Fruit fly (Drosophila melanogaster) whole organism, embryonic: ENCODE measurements around the gene CG5181.

Source experiments
- Abd-B ChIP-seq: fragments of 200-800 bp; sonication (Bioruptor generic); optimal IDR thresholded peaks from 2 replicates; lab custom pipeline; 2018; ENCODE audit warnings: missing biosample characterization, mild to moderate bottlenecking, missing genetic modification characterization, moderate library complexity
- Awh ChIP-seq: fragments of 200-800 bp; sonication (Bioruptor generic); IDR thresholded peaks from 2 replicates; pipeline ENCODE4, ENCODE4 v1.3.6; 2022; ENCODE audit warnings: missing biosample characterization, missing genetic modification characterization
- CG14014 ChIP-seq: fragments of 200-800 bp; sonication (Bioruptor generic); IDR thresholded peaks from 2 replicates; pipeline ENCODE4 v1.3.6; 2022; ENCODE audit warnings: missing biosample characterization, missing genetic modification characterization
- CG1603 ChIP-seq: fragments of 200-800 bp; sonication (Bioruptor generic); optimal IDR thresholded peaks from 2 replicates; lab custom pipeline; 2019; ENCODE audit warnings: missing biosample characterization, mild to moderate bottlenecking, missing genetic modification characterization, moderate library complexity
- CG18599 ChIP-seq: fragments of 200-800 bp; sonication (Bioruptor generic); optimal IDR thresholded peaks from 3 replicates; lab custom pipeline; 2017; ENCODE audit warnings: missing biosample characterization, missing genetic modification characterization, mild to moderate bottlenecking, moderate library complexity, missing genetic modification reagents
- CG2199 ChIP-seq: fragments of 200-800 bp; sonication (Bioruptor generic); IDR thresholded peaks from 3 replicates; pipeline ENCODE4 v1.3.6; 2022; ENCODE audit warnings: missing biosample characterization, missing genetic modification characterization
- CG2712 ChIP-seq: fragments of 200-800 bp; optimal IDR thresholded peaks from 3 replicates; lab custom pipeline; 2019; ENCODE audit warnings: missing biosample characterization, mild to moderate bottlenecking, missing genetic modification characterization, moderate library complexity
- CG3163 ChIP-seq: fragments of 200-800 bp; sonication (Bioruptor generic); optimal IDR thresholded peaks from 3 replicates; lab custom pipeline; 2016; ENCODE audit warnings: missing biosample characterization, missing genetic modification characterization
- CG33557 ChIP-seq: fragments of 200-800 bp; sonication (Bioruptor generic); optimal IDR thresholded peaks from 2 replicates; lab custom pipeline; 2019; ENCODE audit warnings: missing biosample characterization, mild to moderate bottlenecking, missing genetic modification characterization, moderate library complexity
- CG6791 ChIP-seq: fragments of 200-800 bp; sonication (Bioruptor generic); IDR thresholded peaks from 3 replicates; pipeline ENCODE4 v1.3.6; 2022; ENCODE audit warnings: missing biosample characterization, missing genetic modification characterization; ENCODE audit not compliant: partially characterized antibody
- CG7745 ChIP-seq: fragments of 200-800 bp; sonication (Bioruptor generic); optimal IDR thresholded peaks from 2 replicates; lab custom pipeline; 2018; ENCODE audit warnings: missing biosample characterization, mild to moderate bottlenecking, missing genetic modification characterization, moderate library complexity
- CG8089 ChIP-seq: fragments of 200-800 bp; sonication (Bioruptor generic); optimal IDR thresholded peaks from 3 replicates; lab custom pipeline; 2016; ENCODE audit warnings: missing biosample characterization, missing genetic modification characterization
- CG9215 ChIP-seq: fragments of 200-800 bp; sonication (Bioruptor generic); IDR thresholded peaks from 2 replicates; pipeline ENCODE4 v1.3.6; 2022; ENCODE audit warnings: missing biosample characterization, missing genetic modification characterization
- CG9727 ChIP-seq: fragments of 200-800 bp; sonication (Bioruptor generic); optimal IDR thresholded peaks from 3 replicates; lab custom pipeline; 2017; ENCODE audit warnings: missing biosample characterization, mild to moderate bottlenecking, missing genetic modification characterization
- CTCF ChIP-seq: fragments of 200-800 bp; sonication (Bioruptor generic); optimal IDR thresholded peaks from 2 replicates; lab custom pipeline; 2017; ENCODE audit warnings: missing biosample characterization, mild to moderate bottlenecking, missing genetic modification characterization, moderate library complexity
- Chrac-16 ChIP-seq: fragments of 200-800 bp; sonication (Bioruptor generic); optimal IDR thresholded peaks from 3 replicates; lab custom pipeline; 2016; ENCODE audit warnings: missing biosample characterization, missing genetic modification characterization
- ERR ChIP-seq: fragments of 200-800 bp; sonication (Bioruptor generic); optimal IDR thresholded peaks from 2 replicates; lab custom pipeline; 2016; ENCODE audit warnings: missing biosample characterization, missing genetic modification characterization
- HmgZ ChIP-seq: fragments of 200-800 bp; sonication (Bioruptor generic); optimal IDR thresholded peaks from 2 replicates; lab custom pipeline; 2018; ENCODE audit warnings: missing biosample characterization, mild to moderate bottlenecking, missing genetic modification characterization
- Hr39 ChIP-seq: fragments of >200 bp; optimal IDR thresholded peaks from 2 replicates; lab custom pipeline; 2017
- Lhr ChIP-seq: fragments of 200-800 bp; sonication (Bioruptor generic); optimal IDR thresholded peaks from 3 replicates; lab custom pipeline; 2017; ENCODE audit warnings: mild to moderate bottlenecking, missing biosample characterization, missing genetic modification reagents, missing genetic modification characterization
- Neu2 ChIP-seq: fragments of 200-800 bp; sonication (Bioruptor generic); optimal IDR thresholded peaks from 3 replicates; lab custom pipeline; 2016; ENCODE audit warnings: missing biosample characterization, missing genetic modification characterization, borderline replicate concordance
- Ptx1 ChIP-seq: fragments of 200-800 bp; sonication (Bioruptor generic); IDR thresholded peaks from 2 replicates; pipeline ENCODE4 v1.3.6; 2022; ENCODE audit warnings: missing biosample characterization, missing genetic modification characterization
- Side ChIP-seq: fragments of 200-800 bp; sonication (Bioruptor generic); optimal IDR thresholded peaks from 2 replicates; lab custom pipeline; 2016; ENCODE audit warnings: missing biosample characterization, missing genetic modification characterization
- Trl ChIP-seq, 3 experiments: fragments of >200 bp in 2 of 3; fragments of 200-800 bp in 1 of 3; sonication (Bioruptor generic) in 1 of 3; optimal IDR thresholded peaks; 2 replicates in 1 of 3; 3 replicates in 2 of 3; lab custom pipeline; 2016 to 2017; ENCODE audit warnings: missing biosample characterization in 1 of 3, missing genetic modification characterization in 1 of 3
- ac ChIP-seq: fragments of 200-800 bp; sonication (Bioruptor generic); optimal IDR thresholded peaks from 3 replicates; lab custom pipeline; 2017; ENCODE audit warnings: missing biosample characterization, mild to moderate bottlenecking, missing genetic modification characterization
- al ChIP-seq: fragments of 200-800 bp; sonication (Bioruptor generic); IDR thresholded peaks from 2 replicates; pipeline ENCODE4 v1.3.6; 2022; ENCODE audit warnings: missing biosample characterization, missing genetic modification characterization
- ato ChIP-seq: fragments of 200-800 bp; sonication (Bioruptor generic); IDR thresholded peaks from 2 replicates; pipeline ENCODE4 v1.3.6; 2022; ENCODE audit warnings: missing biosample characterization, missing genetic modification characterization; ENCODE audit not compliant: partially characterized antibody
- bsh ChIP-seq, 2 experiments: fragments of 200-800 bp; sonication (Bioruptor generic); optimal IDR thresholded peaks; 2 replicates each; lab custom pipeline; 2017 to 2018; ENCODE audit warnings: mild to moderate bottlenecking in 2 of 2, missing biosample characterization in 2 of 2, missing genetic modification characterization in 2 of 2, moderate library complexity in 1 of 2
- btn ChIP-seq: fragments of 200-800 bp; sonication (Bioruptor generic); optimal IDR thresholded peaks from 2 replicates; lab custom pipeline; 2016; ENCODE audit warnings: missing biosample characterization, missing genetic modification characterization
- dimm ChIP-seq: fragments of 200-800 bp; sonication (Bioruptor generic); IDR thresholded peaks from 2 replicates; pipeline ENCODE4 v1.3.6; 2022; ENCODE audit warnings: missing biosample characterization, missing genetic modification characterization
- dpn ChIP-seq, 2 experiments: fragments of 200-800 bp; sonication (Bioruptor generic); optimal IDR thresholded peaks; 3 replicates each; lab custom pipeline; 2016; ENCODE audit warnings: missing biosample characterization in 2 of 2, missing genetic modification characterization in 2 of 2
- esg ChIP-seq: fragments of 200-800 bp; sonication (Bioruptor generic); conservative IDR thresholded peaks from 2 replicates; pipeline ENCODE4 v1.3.6; 2022; ENCODE audit warnings: missing biosample characterization, missing genetic modification characterization
- fd64A ChIP-seq: fragments of 200-800 bp; sonication (Bioruptor generic); optimal IDR thresholded peaks from 3 replicates; lab custom pipeline; 2018; ENCODE audit warnings: missing biosample characterization, mild to moderate bottlenecking, missing genetic modification characterization
- fd96Cb ChIP-seq: fragments of 200-800 bp; sonication (Bioruptor generic); optimal IDR thresholded peaks from 2 replicates; lab custom pipeline; 2018; ENCODE audit warnings: missing biosample characterization, mild to moderate bottlenecking, missing genetic modification characterization, moderate library complexity
- grau ChIP-seq: fragments of 200-800 bp; optimal IDR thresholded peaks from 3 replicates; lab custom pipeline; 2019; ENCODE audit warnings: missing biosample characterization, mild to moderate bottlenecking, missing genetic modification characterization, moderate library complexity
- gsb-n ChIP-seq: fragments of 200-800 bp; sonication (Bioruptor generic); optimal IDR thresholded peaks from 3 replicates; lab custom pipeline; 2018; ENCODE audit warnings: missing biosample characterization, mild to moderate bottlenecking, missing genetic modification characterization
- her ChIP-seq: fragments of 200-800 bp; sonication (Bioruptor generic); optimal IDR thresholded peaks from 2 replicates; lab custom pipeline; 2016; ENCODE audit warnings: missing biosample characterization, missing genetic modification characterization
- lilli ChIP-seq: fragments of 200-800 bp; sonication (Bioruptor generic); optimal IDR thresholded peaks from 3 replicates; lab custom pipeline; 2016; ENCODE audit warnings: missing biosample characterization, missing genetic modification characterization
- mld ChIP-seq: fragments of 200-800 bp; sonication (Bioruptor generic); IDR thresholded peaks from 3 replicates; pipeline ENCODE4 v1.3.6; 2022; ENCODE audit warnings: missing biosample characterization, missing genetic modification characterization; ENCODE audit not compliant: partially characterized antibody
- nmo ChIP-seq: fragments of 200-800 bp; sonication (Bioruptor generic); optimal IDR thresholded peaks from 2 replicates; lab custom pipeline; 2018; ENCODE audit warnings: missing biosample characterization, mild to moderate bottlenecking, missing genetic modification characterization, moderate library complexity
- nom ChIP-seq: fragments of 200-800 bp; sonication (Bioruptor generic); optimal IDR thresholded peaks from 2 replicates; lab custom pipeline; 2017; ENCODE audit warnings: missing biosample characterization, missing genetic modification characterization, mild to moderate bottlenecking, moderate library complexity, missing genetic modification reagents
- pho ChIP-seq: fragments of 200-800 bp; sonication (Bioruptor generic); optimal IDR thresholded peaks from 2 replicates; lab custom pipeline; 2016; ENCODE audit warnings: missing biosample characterization, missing genetic modification characterization
- pzg ChIP-seq: fragments of 200-800 bp; sonication (Bioruptor generic); optimal IDR thresholded peaks from 3 replicates; lab custom pipeline; 2018; ENCODE audit warnings: missing biosample characterization, mild to moderate bottlenecking, missing genetic modification characterization, moderate library complexity
- row ChIP-seq: fragments of 200-800 bp; sonication (Bioruptor generic); IDR thresholded peaks from 3 replicates; pipeline ENCODE4 v1.3.6; 2022; ENCODE audit warnings: missing biosample characterization, missing genetic modification characterization
- scrt ChIP-seq: fragments of 200-800 bp; sonication (Bioruptor generic); optimal IDR thresholded peaks from 2 replicates; lab custom pipeline; 2018; ENCODE audit warnings: missing biosample characterization, mild to moderate bottlenecking, missing genetic modification characterization, moderate library complexity
- sim ChIP-seq: fragments of 200-800 bp; sonication (Bioruptor generic); IDR thresholded peaks from 2 replicates; pipeline ENCODE4 v1.3.6; 2022; ENCODE audit warnings: missing biosample characterization, missing genetic modification characterization
- slbo ChIP-seq: fragments of 200-800 bp; sonication (Bioruptor generic); IDR thresholded peaks from 2 replicates; pipeline ENCODE4 v1.3.6; 2022; ENCODE audit warnings: missing biosample characterization, missing genetic modification characterization
- ttk ChIP-seq: fragments of 200-800 bp; sonication (Bioruptor generic); IDR thresholded peaks from 2 replicates; pipeline ENCODE4 v2.1.2; 2022; ENCODE audit warnings: missing biosample characterization, missing genetic modification characterization
- vvl ChIP-seq: fragments of 200-800 bp; sonication (Bioruptor generic); IDR thresholded peaks from 2 replicates; pipeline ENCODE4 v1.3.6; 2022; ENCODE audit warnings: missing biosample characterization, missing genetic modification characterization

The CG5181 gene

dm6 chr2L:7419408-7420304, 10.0 kb upstream of the CG5181 start (continued):
- TF ChIP-seq al (no peak), scrt (GFP tag; lab: Kevin White, UChicago) (no peak), HmgZ (no peak), ERR (GFP tag; lab: Kevin White, UChicago) (no peak), Abd-B (GFP tag; lab: Kevin White, UChicago) (no peak), Awh (GFP tag; lab: Robert Waterston, UW) (no peak), CG3163 (GFP tag; lab: Kevin White, UChicago) (no peak), pho (GFP tag; lab: Kevin White, UChicago) (no peak), Side (GFP tag; lab: Kevin White, UChicago) (no peak), sim (GFP tag; lab: Robert Waterston, UW) (no peak), row (GFP tag; lab: Robert Waterston, UW) (peak; percentile 66), Neu2 (GFP tag; lab: Kevin White, UChicago) (no peak), mld (GFP tag; lab: Robert Waterston, UW) (no peak), nom (GFP tag; lab: Kevin White, UChicago) (peak; percentile 16), CG33557 (no peak), Trl (optimal IDR thresholded peaks at IDR 0.05; lab: Kevin White, UChicago) (peak; percentile 29 to 40), Trl (GFP tag; optimal IDR thresholded peaks at IDR 0.05; lab: Kevin White, UChicago) (no peak), CG7745 (tag; lab: Kevin White, UChicago) (no peak), CG14014 (GFP tag; lab: Robert Waterston, UW) (peak; percentile 40; the same call in 1 of the 2 replicates), CG2199 (GFP tag; lab: Robert Waterston, UW) (0 out of 3 replicates have a peak, but pooled peaks have one; percentile 26), esg (GFP tag; lab: Robert Waterston, UW) (0 out of 2 replicates have a peak, but pooled peaks have one; percentile 10), lilli (GFP tag; lab: Kevin White, UChicago) (peak; percentile 18), ac (GFP tag; lab: Kevin White, UChicago) (no peak), fd64A (GFP tag; lab: Kevin White, UChicago) (no peak), CG2712 (tag; lab: Kevin White, UChicago) (peak; percentile 13), nmo (GFP tag; lab: Kevin White, UChicago) (peak; percentile 16), ttk (GFP tag; lab: Robert Waterston, UW) (no peak), CG9727 (GFP tag; lab: Kevin White, UChicago) (no peak), Hr39 (lab: Kevin White, UChicago) (no peak), bsh (GFP tag; optimal IDR thresholded peaks at IDR 0.05; lab: Kevin White, UChicago) (peak in 1 of 2 experiments; percentile 43), CTCF (GFP tag; lab: Kevin White, UChicago) (peak; percentile 89), ato (GFP tag; lab: Robert Waterston, UW) (no peak), Lhr (GFP tag; lab: Kevin White, UChicago) (no peak), slbo (0 out of 2 replicates have a peak, but pooled peaks have one; percentile 35), her (GFP tag; lab: Kevin White, UChicago) (no peak), fd96Cb (tag; lab: Kevin White, UChicago) (no peak), CG8089 (GFP tag; lab: Kevin White, UChicago) (no peak), btn (GFP tag; lab: Kevin White, UChicago) (no peak), CG18599 (GFP tag; lab: Kevin White, UChicago) (peak; percentile 63), dpn (GFP tag; optimal IDR thresholded peaks at IDR 0.05; lab: Kevin White, UChicago) (no peak), Chrac-16 (GFP tag; lab: Kevin White, UChicago) (no peak), dimm (no peak), vvl (GFP tag; lab: Robert Waterston, UW) (no peak), grau (tag; lab: Kevin White, UChicago) (peak; percentile 82), pzg (GFP tag; lab: Kevin White, UChicago) (no peak), CG1603 (no peak), CG9215 (peak; percentile 32; the same call in 1 of the 2 replicates), gsb-n (tag; lab: Kevin White, UChicago) (no peak), CG6791 (GFP tag; lab: Robert Waterston, UW) (peak; percentile 70; the same call in 2 of the 3 replicates), Ptx1 (0 out of 2 replicates have a peak, but pooled peaks have one; percentile 34)
